Worm (Caenorhabditis elegans) whole organism, early embryonic: ENCODE measurements around the gene F57G9.7.
"Not testable (repeated sequence)": the region's sequence is repeated elsewhere in the genome, so short reads cannot be mapped to it uniquely, and the experiment has no call there.

Experiments
- B0310.2 ChIP-seq: sonication (generic microtip); optimal IDR thresholded peaks from 2 replicates; lab custom pipeline; 2016; ENCODE audit warnings: mild to moderate bottlenecking, missing genetic modification characterization, missing compliant biosample characterization
- F13C5.2 ChIP-seq: sonication (generic microtip); optimal IDR thresholded peaks from 2 replicates; lab custom pipeline; 2017; ENCODE audit warnings: mild to moderate bottlenecking, missing genetic modification characterization, inconsistent platforms, missing compliant biosample characterization
- aly-1 ChIP-seq: sonication (generic microtip); optimal IDR thresholded peaks from 2 replicates; lab custom pipeline; 2016; ENCODE audit warnings: missing genetic modification characterization, missing compliant biosample characterization
- ama-1 ChIP-seq: fragments of 150-350 bp; optimal IDR thresholded peaks from 2 replicates; lab custom pipeline; 2014
- ceh-13 ChIP-seq: fragments of 200-800 bp; sonication (Bioruptor generic); optimal IDR thresholded peaks from 2 replicates; lab custom pipeline; 2018; ENCODE audit warnings: mild to moderate bottlenecking, missing genetic modification characterization, missing compliant biosample characterization
- ceh-36 ChIP-seq: sonication (generic microtip); optimal IDR thresholded peaks from 2 replicates; lab custom pipeline; 2016; ENCODE audit warnings: missing genetic modification characterization, inconsistent platforms, missing compliant biosample characterization
- ets-7 ChIP-seq: sonication (generic microtip); optimal IDR thresholded peaks from 2 replicates; lab custom pipeline; 2016; ENCODE audit warnings: missing genotype, missing genetic modification characterization, missing compliant biosample characterization
- flt-1 ChIP-seq: fragments of 200-800 bp; sonication (Bioruptor generic); IDR thresholded peaks from 2 replicates; pipeline ENCODE4 v1.3.6; 2022; ENCODE audit warnings: missing genetic modification characterization, missing compliant biosample characterization
- hmbx-1 ChIP-seq: sonication (generic microtip); optimal IDR thresholded peaks from 2 replicates; lab custom pipeline; 2016; ENCODE audit warnings: mild to moderate bottlenecking, missing genetic modification characterization, missing compliant biosample characterization
- hmg-4 ChIP-seq: fragments of 200-800 bp; sonication (Bioruptor generic); optimal IDR thresholded peaks from 2 replicates; lab custom pipeline; 2018; ENCODE audit warnings: mild to moderate bottlenecking, missing genetic modification characterization, missing compliant biosample characterization
- hnd-1 ChIP-seq: sonication (generic microtip); optimal IDR thresholded peaks from 2 replicates; lab custom pipeline; 2016; ENCODE audit warnings: missing genetic modification characterization, missing compliant biosample characterization
- scrt-1 ChIP-seq: fragments of 200-800 bp; sonication (Bioruptor generic); IDR thresholded peaks from 2 replicates; pipeline ENCODE4 v1.3.6; 2022; ENCODE audit warnings: missing genetic modification characterization, missing compliant biosample characterization
- tbx-11 ChIP-seq: fragments of 200-800 bp; sonication (Bioruptor generic); IDR thresholded peaks from 2 replicates; pipeline ENCODE4 v1.3.6; 2022; ENCODE audit warnings: missing genetic modification characterization, missing compliant biosample characterization
- tra-4 ChIP-seq: sonication (generic microtip); optimal IDR thresholded peaks from 2 replicates; lab custom pipeline; 2017; ENCODE audit warnings: missing genetic modification characterization, missing compliant biosample characterization

- not testable (repeated sequence) for TF ChIP-seq scrt-1; aly-1 (tag; lab: Kevin White, UChicago); flt-1 (GFP tag; lab: Robert Waterston, UW); ama-1; tra-4 (tag; lab: Kevin White, UChicago); hmbx-1; hmg-4 (GFP tag; lab: Kevin White, UChicago); ets-7; B0310.2 (tag; lab: Kevin White, UChicago); ceh-36 (tag; lab: Kevin White, UChicago); F13C5.2 (tag; lab: Kevin White, UChicago); hnd-1 (tag; lab: Kevin White, UChicago); tbx-11 (GFP tag; lab: Robert Waterston, UW); ceh-13 (GFP tag; lab: Kevin White, UChicago)
Observed at ce11 chrII:12441164-12441563, 43.6 kb upstream of the F57G9.7 start, which contains the start of gene Y57A10C.10.
